Fruit fly (Drosophila melanogaster): ENCODE measurements around the gene Edem1.
A peak's percentile ranks its signal among the peaks of the same experiment; 100 is the strongest.

The Edem1 gene

dm6 chrX:1940020-1940419, 31.4 kb upstream of the Edem1 start, which contains the start of the genes CG3857 and CG3587 (continued):
- TF ChIP-seq CG4854 (GFP tag; optimal IDR thresholded peaks at IDR 0.05) = peak; percentile 28
- TF ChIP-seq fd3F (GFP tag; optimal IDR thresholded peaks at IDR 0.05) = peak; percentile 50
- TF ChIP-seq corto (GFP tag; optimal IDR thresholded peaks at IDR 0.05) = peak; percentile 12
- peak; percentile 48; the same call in 2 of the 3 replicates for TF ChIP-seq knrl (GFP tag; IDR thresholded peaks at IDR 0.05; ENCODE audit: partially characterized antibody)
- TF ChIP-seq CG1602 (GFP tag; optimal IDR thresholded peaks at IDR 0.05) = peak; percentile 75
- no peak for TF ChIP-seq vnd (GFP tag; IDR thresholded peaks at IDR 0.05; ENCODE audit: partially characterized antibody)
- peak; percentile 33 for TF ChIP-seq Scr (GFP tag; IDR thresholded peaks at IDR 0.05; ENCODE audit: partially characterized antibody)
- TF ChIP-seq CG6254 (GFP tag; optimal IDR thresholded peaks at IDR 0.05) = no peak
- TF ChIP-seq Myb (GFP tag; optimal IDR thresholded peaks at IDR 0.05) = peak; percentile 76
- peak; percentile 78 for TF ChIP-seq mam (GFP tag; optimal IDR thresholded peaks at IDR 0.05)
- peak; percentile 67 for TF ChIP-seq CG7839 (tag; optimal IDR thresholded peaks at IDR 0.05)
- TF ChIP-seq Sry-δ (GFP tag; optimal IDR thresholded peaks at IDR 0.05) = peak; percentile 61
- peak; percentile 54 for TF ChIP-seq Ada2b (GFP tag; IDR thresholded peaks at IDR 0.05)
- TF ChIP-seq luna (GFP tag; optimal IDR thresholded peaks at IDR 0.05) = no peak
- peak; percentile 71 for TF ChIP-seq CG18262 (tag; optimal IDR thresholded peaks at IDR 0.05)
- no peak for TF ChIP-seq chm (GFP tag; IDR thresholded peaks at IDR 0.05)
- TF ChIP-seq grau (tag; optimal IDR thresholded peaks at IDR 0.05) = peak; percentile 74
- TF ChIP-seq CG18476 (GFP tag; optimal IDR thresholded peaks at IDR 0.05) = peak; percentile 56
- no peak for TF ChIP-seq nerfin-2 (GFP tag; IDR thresholded peaks at IDR 0.05; ENCODE audit: partially characterized antibody)
- peak; percentile 62 for TF ChIP-seq Mes4 (GFP tag; optimal IDR thresholded peaks at IDR 0.05)
- no peak for TF ChIP-seq hbn (GFP tag; IDR thresholded peaks at IDR 0.05; ENCODE audit: partially characterized antibody)
- peak; percentile 47 for TF ChIP-seq Fer3 (tag; optimal IDR thresholded peaks at IDR 0.05)
- peak; percentile 29 for TF ChIP-seq run (tag; optimal IDR thresholded peaks at IDR 0.05)
- peak; percentile 55 for TF ChIP-seq D19A (tag; optimal IDR thresholded peaks at IDR 0.05)
- no peak for TF ChIP-seq gce (GFP tag; IDR thresholded peaks at IDR 0.05)
- TF ChIP-seq ranshi (GFP tag; IDR thresholded peaks at IDR 0.05) = peak; percentile 43; the same call in 1 of the 2 replicates
- peak; percentile 99 for TF ChIP-seq Ets65A (GFP tag)
- TF ChIP-seq CG32772 (GFP tag; IDR thresholded peaks at IDR 0.05) = peak; percentile 80
- TF ChIP-seq lola (GFP tag; optimal IDR thresholded peaks at IDR 0.05) = peak in 1 of 3 experiments; percentile 67
- peak; percentile 6 for TF ChIP-seq scrt (GFP tag; optimal IDR thresholded peaks at IDR 0.05)
- TF ChIP-seq ewg (GFP tag; optimal IDR thresholded peaks at IDR 0.05) = peak; percentile 50
- TF ChIP-seq BtbVII (GFP tag; optimal IDR thresholded peaks at IDR 0.05) = peak; percentile 25
- TF ChIP-seq CG2120 (GFP tag; optimal IDR thresholded peaks at IDR 0.05) = peak; percentile 91
- no peak for TF ChIP-seq CG14860 (GFP tag; IDR thresholded peaks at IDR 0.05; ENCODE audit: partially characterized antibody)
- peak; percentile 96 for TF ChIP-seq CG10267 (tag; optimal IDR thresholded peaks at IDR 0.05)
- peak; percentile 78 for TF ChIP-seq Rfx (GFP tag; IDR thresholded peaks at IDR 0.05)
- TF ChIP-seq wek (GFP tag; optimal IDR thresholded peaks at IDR 0.05) = no peak
- peak; percentile 64 for TF ChIP-seq CG11504 (tag; optimal IDR thresholded peaks at IDR 0.05)
- peak; percentile 74 for TF ChIP-seq dysf (GFP tag; IDR thresholded peaks at IDR 0.05)
- TF ChIP-seq bab2 (GFP tag; optimal IDR thresholded peaks at IDR 0.05) = peak; percentile 83
- TF ChIP-seq NfI (GFP tag; optimal IDR thresholded peaks at IDR 0.05) = peak; percentile 71
- TF ChIP-seq CG6813 (GFP tag; optimal IDR thresholded peaks at IDR 0.05) = no peak
- no peak for TF ChIP-seq eve (GFP tag; optimal IDR thresholded peaks at IDR 0.05)
- peak; percentile 35; the same call in 1 of the 3 replicates for TF ChIP-seq H15 (GFP tag; IDR thresholded peaks at IDR 0.05)
- TF ChIP-seq bowl (GFP tag; IDR thresholded peaks at IDR 0.05) = no peak
- TF ChIP-seq croc (GFP tag; conservative IDR thresholded peaks at IDR 0.05) = peak; percentile 45; the same call in 2 of the 3 replicates
- TF ChIP-seq da (GFP tag; optimal IDR thresholded peaks at IDR 0.05) = peak; percentile 59
- peak; percentile 47 for TF ChIP-seq Elba2 (GFP tag; optimal IDR thresholded peaks at IDR 0.05)
- TF ChIP-seq ken (GFP tag; IDR thresholded peaks at IDR 0.05) = peak; percentile 70
- peak; percentile 25 for TF ChIP-seq nom (GFP tag; optimal IDR thresholded peaks at IDR 0.05)
